Fruit fly (Drosophila melanogaster) whole organism, prepupa: Measurements from ENCODE around the gene CG11381.

Source experiments
- CG10669 ChIP-seq: fragments of 200-800 bp; sonication (Bioruptor generic); optimal IDR thresholded peaks from 3 replicates; lab custom pipeline; 2018; ENCODE audit warnings: missing biosample characterization, mild to moderate bottlenecking, missing genetic modification characterization, moderate library complexity
- CG11762 ChIP-seq: fragments of 200-800 bp; sonication (Bioruptor generic); optimal IDR thresholded peaks from 3 replicates; lab custom pipeline; 2016; ENCODE audit warnings: missing biosample characterization, missing genetic modification characterization; ENCODE audit not compliant: insufficient read depth
- CG11902 ChIP-seq: fragments of 200-800 bp; sonication (Bioruptor generic); optimal IDR thresholded peaks from 3 replicates; lab custom pipeline; 2016; ENCODE audit warnings: missing biosample characterization, missing genetic modification characterization
- CG15336 ChIP-seq: fragments of 200-800 bp; sonication (Bioruptor generic); IDR thresholded peaks from 2 replicates; pipeline ENCODE4 v1.3.6; 2022; ENCODE audit warnings: missing biosample characterization, missing genetic modification characterization
- CG3032 ChIP-seq: fragments of 200-800 bp; optimal IDR thresholded peaks from 2 replicates; lab custom pipeline; 2019; ENCODE audit warnings: missing biosample characterization, mild to moderate bottlenecking, missing genetic modification characterization, moderate library complexity
- CG31627 ChIP-seq: fragments of 200-800 bp; sonication (Bioruptor generic); optimal IDR thresholded peaks from 3 replicates; lab custom pipeline; 2016; ENCODE audit warnings: missing biosample characterization, missing genetic modification characterization
- CG32006 ChIP-seq: fragments of 200-800 bp; sonication (Bioruptor generic); optimal IDR thresholded peaks from 3 replicates; lab custom pipeline; 2017; ENCODE audit warnings: missing biosample characterization, mild to moderate bottlenecking, missing genetic modification characterization
- CG34406 ChIP-seq: fragments of 200-800 bp; sonication (Bioruptor generic); optimal IDR thresholded peaks from 3 replicates; lab custom pipeline; 2016; ENCODE audit warnings: missing biosample characterization, missing genetic modification characterization
- CG6276 ChIP-seq: fragments of 200-800 bp; sonication (Bioruptor generic); optimal IDR thresholded peaks from 2 replicates; lab custom pipeline; 2017; ENCODE audit warnings: missing biosample characterization, mild to moderate bottlenecking, missing genetic modification characterization
- CG6792 ChIP-seq: fragments of 200-800 bp; sonication (Bioruptor generic); optimal IDR thresholded peaks from 3 replicates; lab custom pipeline; 2016; ENCODE audit warnings: missing biosample characterization, missing genetic modification characterization
- CG7368 ChIP-seq: fragments of 200-800 bp; sonication (Bioruptor generic); optimal IDR thresholded peaks from 3 replicates; lab custom pipeline; 2016; ENCODE audit warnings: missing biosample characterization, missing genetic modification characterization
- CG8319 ChIP-seq: fragments of 200-800 bp; sonication (Bioruptor generic); optimal IDR thresholded peaks from 3 replicates; lab custom pipeline; 2016; ENCODE audit warnings: missing biosample characterization, missing genetic modification characterization
- CG8632 ChIP-seq: fragments of 200-800 bp; sonication (Bioruptor generic); optimal IDR thresholded peaks from 3 replicates; lab custom pipeline; 2016; ENCODE audit warnings: missing biosample characterization, missing genetic modification characterization
- Eip75B ChIP-seq: fragments of 200-800 bp; sonication (Bioruptor generic); optimal IDR thresholded peaks from 3 replicates; lab custom pipeline; 2016; ENCODE audit warnings: missing biosample characterization, missing genetic modification characterization
- Eip78C ChIP-seq: fragments of 200-800 bp; sonication (Bioruptor generic); peaks from one replicate; lab custom pipeline; 2016; ENCODE audit warnings: missing biosample characterization, missing genetic modification characterization
- Ets21C ChIP-seq: fragments of 200-800 bp; sonication (Bioruptor generic); optimal IDR thresholded peaks from 3 replicates; lab custom pipeline; 2016; ENCODE audit warnings: missing biosample characterization, missing genetic modification characterization
- Ets96B ChIP-seq: fragments of 200-800 bp; optimal IDR thresholded peaks from 2 replicates; lab custom pipeline; 2019; ENCODE audit warnings: missing biosample characterization, mild to moderate bottlenecking, missing genetic modification characterization, moderate library complexity
- Gug ChIP-seq: fragments of 200-800 bp; sonication (Bioruptor generic); IDR thresholded peaks from 2 replicates; pipeline ENCODE4 v1.3.6; 2022; ENCODE audit warnings: missing biosample characterization, missing genetic modification characterization
- Hr39 ChIP-seq: fragments of 200-800 bp; sonication (Bioruptor generic); optimal IDR thresholded peaks from 2 replicates; lab custom pipeline; 2016; ENCODE audit warnings: missing biosample characterization, missing genetic modification characterization
- Hr4 ChIP-seq: fragments of 200-800 bp; sonication (Bioruptor generic); optimal IDR thresholded peaks from 3 replicates; lab custom pipeline; 2016; ENCODE audit warnings: missing biosample characterization, missing genetic modification characterization
- Met ChIP-seq: fragments of 200-800 bp; sonication (Bioruptor generic); optimal IDR thresholded peaks from 3 replicates; lab custom pipeline; 2016; ENCODE audit warnings: missing biosample characterization, missing genetic modification characterization
- Smox ChIP-seq: fragments of 200-800 bp; sonication (Bioruptor generic); optimal IDR thresholded peaks from 3 replicates; lab custom pipeline; 2016; ENCODE audit warnings: missing biosample characterization, missing genetic modification characterization
- Sox102F ChIP-seq: fragments of 200-800 bp; sonication (Bioruptor generic); optimal IDR thresholded peaks from 2 replicates; lab custom pipeline; 2016; ENCODE audit warnings: missing biosample characterization, mild to moderate bottlenecking, missing genetic modification characterization
- Sox14 ChIP-seq: fragments of 200-800 bp; sonication (Bioruptor generic); optimal IDR thresholded peaks from 3 replicates; lab custom pipeline; 2016; ENCODE audit warnings: missing biosample characterization, missing genetic modification characterization
- Sox15 ChIP-seq: fragments of 200-800 bp; sonication (Bioruptor generic); optimal IDR thresholded peaks from 3 replicates; lab custom pipeline; 2016; ENCODE audit warnings: missing biosample characterization, missing genetic modification characterization
- achi ChIP-seq: fragments of 200-800 bp; sonication (Bioruptor generic); optimal IDR thresholded peaks from 3 replicates; lab custom pipeline; 2016; ENCODE audit warnings: missing biosample characterization, missing genetic modification characterization
- acj6 ChIP-seq: fragments of 200-800 bp; sonication (Bioruptor generic); optimal IDR thresholded peaks from 3 replicates; lab custom pipeline; 2016; ENCODE audit warnings: missing biosample characterization, missing genetic modification characterization
- cyc ChIP-seq: fragments of 200-800 bp; sonication (Bioruptor generic); optimal IDR thresholded peaks from 3 replicates; lab custom pipeline; 2016; ENCODE audit warnings: missing biosample characterization, missing genetic modification characterization
- dac ChIP-seq: fragments of 200-800 bp; sonication (Bioruptor generic); optimal IDR thresholded peaks from 2 replicates; lab custom pipeline; 2017; ENCODE audit warnings: missing biosample characterization, mild to moderate bottlenecking, missing genetic modification characterization
- eg ChIP-seq: fragments of 200-800 bp; sonication (Bioruptor generic); IDR thresholded peaks from 3 replicates; pipeline ENCODE4 v1.3.6; 2022; ENCODE audit warnings: missing biosample characterization, missing genetic modification characterization
- esn ChIP-seq: fragments of 200-800 bp; sonication (Bioruptor generic); optimal IDR thresholded peaks from 2 replicates; lab custom pipeline; 2016; ENCODE audit warnings: missing biosample characterization, mild to moderate bottlenecking, missing genetic modification characterization, moderate library complexity
- fd59A ChIP-seq: fragments of 200-800 bp; sonication (Bioruptor generic); optimal IDR thresholded peaks from 2 replicates; lab custom pipeline; 2017; ENCODE audit warnings: missing biosample characterization, mild to moderate bottlenecking, missing genetic modification characterization, missing genetic modification reagents
- fd85E ChIP-seq: fragments of 200-800 bp; sonication (Bioruptor generic); optimal IDR thresholded peaks from 3 replicates; lab custom pipeline; 2016; ENCODE audit warnings: missing biosample characterization, missing genetic modification characterization
- fkh ChIP-seq: fragments of 200-800 bp; sonication (Bioruptor generic); optimal IDR thresholded peaks from 3 replicates; lab custom pipeline; 2017; ENCODE audit warnings: missing biosample characterization, mild to moderate bottlenecking, missing genetic modification characterization, moderate library complexity
- pdm3 ChIP-seq: fragments of 200-800 bp; sonication (Bioruptor generic); optimal IDR thresholded peaks from 3 replicates; lab custom pipeline; 2016; ENCODE audit warnings: missing biosample characterization, missing genetic modification characterization
- salr ChIP-seq, 2 experiments: fragments of 200-800 bp; sonication (Bioruptor generic); optimal IDR thresholded peaks; 3 replicates each; lab custom pipeline; 2016 to 2018; ENCODE audit warnings: missing biosample characterization in 2 of 2, missing genetic modification characterization in 2 of 2, mild to moderate bottlenecking in 1 of 2
- spab ChIP-seq: fragments of 200-800 bp; sonication (Bioruptor generic); optimal IDR thresholded peaks from 2 replicates; lab custom pipeline; 2017; ENCODE audit warnings: missing biosample characterization, mild to moderate bottlenecking, missing genetic modification characterization, missing genetic modification reagents
- topi ChIP-seq: fragments of 200-800 bp; sonication (Bioruptor generic); optimal IDR thresholded peaks from 3 replicates; lab custom pipeline; 2016; ENCODE audit warnings: missing biosample characterization, missing genetic modification characterization
- vri ChIP-seq: fragments of 200-800 bp; sonication (Bioruptor generic); optimal IDR thresholded peaks from 3 replicates; lab custom pipeline; 2016; ENCODE audit warnings: missing biosample characterization, mild to moderate bottlenecking, missing genetic modification characterization

Gene CG11381

DNA sequence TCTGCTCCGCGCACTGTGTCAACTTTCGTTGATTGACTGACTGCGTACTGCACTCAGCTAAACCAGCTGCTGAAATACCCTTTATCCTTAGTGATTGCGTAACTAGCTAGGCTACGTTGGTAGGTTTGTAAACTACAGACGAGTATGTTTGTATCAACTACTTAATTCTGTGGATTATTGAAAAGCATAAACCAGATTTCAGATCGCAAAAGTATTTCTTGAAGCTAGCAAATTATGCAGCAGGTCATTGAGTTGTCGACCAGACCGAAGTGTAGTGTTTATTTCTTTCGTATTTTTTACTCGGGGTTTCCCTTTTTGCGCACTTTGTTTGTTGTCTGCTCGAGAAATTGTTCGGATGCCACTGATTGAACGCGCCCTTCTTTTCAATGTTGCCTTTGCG lies 45.2 kb downstream of the CG11381 start (continued):
- TF ChIP-seq fkh (GFP tag; lab: Kevin White, UChicago) = no peak
- TF ChIP-seq CG15336 (GFP tag; lab: Robert Waterston, UW) = peak; percentile 40
- TF ChIP-seq salr (GFP tag; optimal IDR thresholded peaks at IDR 0.05; lab: Kevin White, UChicago) = peak; percentile 53 to 61
- TF ChIP-seq Sox102F (GFP tag; lab: Kevin White, UChicago) = peak; percentile 91
- TF ChIP-seq Hr4 = peak; percentile 50
- peak; percentile 89 for TF ChIP-seq cyc (GFP tag; lab: Kevin White, UChicago)
- TF ChIP-seq dac (GFP tag; lab: Kevin White, UChicago) = no peak
- peak; percentile 89 for TF ChIP-seq pdm3 (GFP tag; lab: Kevin White, UChicago)
- TF ChIP-seq esn (GFP tag; lab: Kevin White, UChicago) = peak; percentile 89
- peak; percentile 88 for TF ChIP-seq CG31627 (GFP tag; lab: Kevin White, UChicago)
- peak; percentile 73 for TF ChIP-seq spab (GFP tag; lab: Kevin White, UChicago)
- TF ChIP-seq acj6 (GFP tag; lab: Kevin White, UChicago) = peak; percentile 85
- peak; percentile 88 for TF ChIP-seq Sox14 (GFP tag; lab: Kevin White, UChicago)
- TF ChIP-seq CG34406 = peak; percentile 86
- peak; percentile 97 for TF ChIP-seq Eip78C
- TF ChIP-seq CG3032 (tag; lab: Kevin White, UChicago) = peak; percentile 86
- TF ChIP-seq Sox15 = peak; percentile 87
- peak; percentile 84 for TF ChIP-seq Ets96B
- TF ChIP-seq CG8319 (GFP tag; lab: Kevin White, UChicago) = peak; percentile 79
- TF ChIP-seq CG11902 (GFP tag; lab: Kevin White, UChicago) = peak; percentile 88
- peak; percentile 82 for TF ChIP-seq Ets21C (GFP tag; lab: Kevin White, UChicago)
- peak; percentile 86 for TF ChIP-seq Met (GFP tag; lab: Kevin White, UChicago)
- TF ChIP-seq Eip75B (GFP tag; lab: Kevin White, UChicago) = peak; percentile 88
- TF ChIP-seq CG8632 = peak; percentile 81
- peak; percentile 90 for TF ChIP-seq Hr39 (GFP tag; lab: Kevin White, UChicago)
- no peak for TF ChIP-seq eg (GFP tag; lab: Robert Waterston, UW)
- peak; percentile 83 for TF ChIP-seq achi (GFP tag; lab: Kevin White, UChicago)
- TF ChIP-seq Gug = no peak
- TF ChIP-seq vri (GFP tag; lab: Kevin White, UChicago) = peak; percentile 76
- TF ChIP-seq CG32006 = peak; percentile 60
- peak; percentile 68 for TF ChIP-seq CG11762 (GFP tag; lab: Kevin White, UChicago)
- TF ChIP-seq Smox (GFP tag; lab: Kevin White, UChicago) = peak; percentile 87
- TF ChIP-seq CG6276 (GFP tag; lab: Kevin White, UChicago) = no peak

DNA sequence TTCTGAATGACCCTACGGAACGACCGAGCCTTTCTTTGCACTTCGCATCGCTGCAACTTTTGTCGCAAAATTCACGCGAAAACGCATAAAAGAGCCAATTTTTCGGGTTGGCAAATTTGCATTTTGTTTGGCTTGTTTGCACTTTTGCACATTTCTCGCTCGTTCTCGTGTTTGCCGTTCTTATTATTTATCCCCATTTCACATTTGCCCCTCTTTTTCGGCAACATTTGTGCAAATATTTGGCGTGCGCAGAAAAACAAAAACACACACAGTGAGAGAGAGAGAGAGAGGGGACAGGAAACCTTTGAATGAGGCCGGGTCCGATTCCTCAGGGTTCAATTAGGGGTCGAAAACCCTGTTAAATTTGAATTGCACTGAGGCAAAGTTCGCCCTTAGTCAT lies 46.0 kb downstream of the CG11381 start:
- TF ChIP-seq CG7368 (GFP tag; lab: Kevin White, UChicago) (no peak), Met (GFP tag; lab: Kevin White, UChicago) (peak; percentile 17), pdm3 (GFP tag; lab: Kevin White, UChicago) (no peak), vri (GFP tag; lab: Kevin White, UChicago) (peak; percentile 15), spab (GFP tag; lab: Kevin White, UChicago) (no peak), achi (GFP tag; lab: Kevin White, UChicago) (no peak), CG11762 (GFP tag; lab: Kevin White, UChicago) (no peak), topi (peak; percentile 1), CG32006 (no peak)

DNA sequence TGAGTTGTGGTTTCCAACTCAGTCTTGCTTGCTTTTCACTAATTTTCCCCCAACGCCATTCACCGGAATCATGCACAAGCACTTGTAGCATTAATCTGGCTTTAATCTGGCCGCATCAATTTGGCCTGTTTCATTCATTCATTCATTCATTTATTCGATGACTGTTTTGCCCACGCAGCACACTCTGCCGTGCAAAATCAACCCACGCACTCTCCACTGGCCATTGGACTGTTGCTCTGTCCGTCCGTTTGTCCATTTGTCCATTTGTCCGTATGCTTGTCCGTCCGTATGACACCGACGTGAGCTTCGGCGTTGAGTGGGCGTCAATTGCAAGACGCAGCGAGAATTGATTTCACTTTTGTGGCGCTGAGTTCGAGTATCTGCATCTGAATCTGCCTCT lies 46.5 kb downstream of the CG11381 start:
- no peak for TF ChIP-seq Met (GFP tag; lab: Kevin White, UChicago)
- no peak for TF ChIP-seq Eip78C
- TF ChIP-seq CG6792 (GFP tag; lab: Kevin White, UChicago) = no peak
- no peak for TF ChIP-seq CG10669
- no peak for TF ChIP-seq Ets21C (GFP tag; lab: Kevin White, UChicago)
- no peak for TF ChIP-seq CG7368 (GFP tag; lab: Kevin White, UChicago)
- no peak for TF ChIP-seq fd85E (GFP tag; lab: Kevin White, UChicago)
- no peak for TF ChIP-seq CG8319 (GFP tag; lab: Kevin White, UChicago)
- TF ChIP-seq CG34406 = no peak
- TF ChIP-seq CG11902 (GFP tag; lab: Kevin White, UChicago) = no peak
- TF ChIP-seq Smox (GFP tag; lab: Kevin White, UChicago) = no peak
- no peak for TF ChIP-seq fd59A (GFP tag; lab: Kevin White, UChicago)
- TF ChIP-seq fkh (GFP tag; lab: Kevin White, UChicago) = no peak
